Fruit fly (Drosophila melanogaster) whole organism, embryonic: ENCODE results near the gene CG12299.

Experiments
- CG12104 ChIP-seq: fragments of 200-800 bp; sonication (Bioruptor generic); optimal IDR thresholded peaks from 3 replicates; lab custom pipeline; 2016; ENCODE audit warnings: missing biosample characterization, missing genetic modification characterization
- CG1233 ChIP-seq: fragments of 200-800 bp; sonication (Bioruptor generic); optimal IDR thresholded peaks from 4 replicates; lab custom pipeline; 2018; ENCODE audit warnings: missing biosample characterization, mild to moderate bottlenecking, missing genetic modification characterization
- CG15011 ChIP-seq: fragments of 200-800 bp; sonication (Bioruptor generic); optimal IDR thresholded peaks from 3 replicates; lab custom pipeline; 2018; ENCODE audit warnings: missing biosample characterization, mild to moderate bottlenecking, missing genetic modification characterization
- CG15269 ChIP-seq: fragments of 200-800 bp; sonication (Bioruptor generic); optimal IDR thresholded peaks from 2 replicates; lab custom pipeline; 2018; ENCODE audit warnings: missing biosample characterization, mild to moderate bottlenecking, missing genetic modification characterization, moderate library complexity
- CG17802 ChIP-seq: fragments of 200-800 bp; sonication (Bioruptor generic); optimal IDR thresholded peaks from 2 replicates; lab custom pipeline; 2018; ENCODE audit warnings: missing biosample characterization, mild to moderate bottlenecking, missing genetic modification characterization, moderate library complexity
- CG17829 ChIP-seq: fragments of 200-800 bp; optimal IDR thresholded peaks from 2 replicates; lab custom pipeline; 2019; ENCODE audit warnings: missing biosample characterization, mild to moderate bottlenecking, missing genetic modification characterization, moderate library complexity
- CG1832 ChIP-seq: fragments of 200-800 bp; sonication (Bioruptor generic); optimal IDR thresholded peaks from 2 replicates; lab custom pipeline; 2017; ENCODE audit warnings: missing biosample characterization, mild to moderate bottlenecking, missing genetic modification characterization, inconsistent platforms
- CG2712 ChIP-seq: fragments of 200-800 bp; optimal IDR thresholded peaks from 3 replicates; lab custom pipeline; 2019; ENCODE audit warnings: missing biosample characterization, mild to moderate bottlenecking, missing genetic modification characterization, moderate library complexity
- CG34376 ChIP-seq: fragments of 200-800 bp; sonication (Bioruptor generic); optimal IDR thresholded peaks from 2 replicates; lab custom pipeline; 2018; ENCODE audit warnings: missing biosample characterization, mild to moderate bottlenecking, missing genetic modification characterization
- CG3847 ChIP-seq: fragments of 200-800 bp; sonication (Bioruptor generic); IDR thresholded peaks from 2 replicates; pipeline ENCODE4 v1.3.6; 2022; ENCODE audit warnings: missing biosample characterization, missing genetic modification characterization
- CG4617 ChIP-seq: fragments of 200-800 bp; sonication (Bioruptor generic); optimal IDR thresholded peaks from 3 replicates; lab custom pipeline; 2016; ENCODE audit warnings: missing biosample characterization, missing genetic modification characterization, borderline replicate concordance
- CG4730 ChIP-seq: fragments of 200-800 bp; sonication (Bioruptor generic); IDR thresholded peaks from 2 replicates; pipeline ENCODE4 v1.3.6; 2022; ENCODE audit warnings: missing biosample characterization, missing genetic modification characterization
- CG6654 ChIP-seq: fragments of 200-800 bp; sonication (Bioruptor generic); optimal IDR thresholded peaks from 2 replicates; lab custom pipeline; 2017; ENCODE audit warnings: missing biosample characterization, mild to moderate bottlenecking, missing genetic modification characterization
- CG7963 ChIP-seq: fragments of 200-800 bp; sonication (Bioruptor generic); IDR thresholded peaks from 3 replicates; pipeline ENCODE4 v1.3.6; 2022; ENCODE audit warnings: missing biosample characterization, missing genetic modification characterization; ENCODE audit not compliant: partially characterized antibody
- CG8478 ChIP-seq: fragments of >200 bp; optimal IDR thresholded peaks from 2 replicates; lab custom pipeline; 2018
- CG9876 ChIP-seq: fragments of 200-800 bp; sonication (Bioruptor generic); optimal IDR thresholded peaks from 2 replicates; lab custom pipeline; 2016; ENCODE audit warnings: missing biosample characterization, missing genetic modification characterization
- D19A ChIP-seq: fragments of 200-800 bp; optimal IDR thresholded peaks from 3 replicates; lab custom pipeline; 2019; ENCODE audit warnings: missing biosample characterization, mild to moderate bottlenecking, missing genetic modification characterization, moderate library complexity
- Dbx ChIP-seq: fragments of 200-800 bp; sonication (Bioruptor generic); IDR thresholded peaks from 3 replicates; pipeline ENCODE4 v1.3.6; 2022; ENCODE audit warnings: missing biosample characterization, missing genetic modification characterization
- Dek ChIP-seq: fragments of 200-800 bp; sonication (Bioruptor generic); optimal IDR thresholded peaks from 3 replicates; lab custom pipeline; 2019; ENCODE audit warnings: missing biosample characterization, mild to moderate bottlenecking, missing genetic modification characterization, moderate library complexity
- Fer3 ChIP-seq: fragments of 200-800 bp; sonication (Bioruptor generic); optimal IDR thresholded peaks from 2 replicates; lab custom pipeline; 2018; ENCODE audit warnings: missing biosample characterization, mild to moderate bottlenecking, missing genetic modification characterization, moderate library complexity
- H15 ChIP-seq: fragments of 200-800 bp; sonication (Bioruptor generic); IDR thresholded peaks from 3 replicates; pipeline ENCODE4 v1.3.6; 2022; ENCODE audit warnings: missing biosample characterization, missing genetic modification characterization
- Max ChIP-seq: fragments of 200-800 bp; sonication (Bioruptor generic); optimal IDR thresholded peaks from 2 replicates; lab custom pipeline; 2016; ENCODE audit warnings: missing biosample characterization, mild to moderate bottlenecking, missing genetic modification characterization
- NFAT ChIP-seq: fragments of 200-800 bp; sonication (Bioruptor generic); IDR thresholded peaks from 2 replicates; pipeline ENCODE4 v1.3.6; 2022; ENCODE audit warnings: missing biosample characterization, missing genetic modification characterization
- NK7.1 ChIP-seq: fragments of 200-800 bp; sonication (Bioruptor generic); optimal IDR thresholded peaks from 3 replicates; lab custom pipeline; 2016; ENCODE audit warnings: missing biosample characterization, missing genetic modification characterization
- ab ChIP-seq: fragments of 200-800 bp; sonication (Bioruptor generic); optimal IDR thresholded peaks from 2 replicates; lab custom pipeline; 2016; ENCODE audit warnings: missing biosample characterization, missing genetic modification characterization
- abd-A ChIP-seq: fragments of 200-800 bp; sonication (Bioruptor generic); optimal IDR thresholded peaks from 3 replicates; lab custom pipeline; 2019; ENCODE audit warnings: missing biosample characterization, mild to moderate bottlenecking, missing genetic modification characterization, moderate library complexity
- bab2 ChIP-seq: fragments of 200-800 bp; sonication (Bioruptor generic); optimal IDR thresholded peaks from 2 replicates; lab custom pipeline; 2016; ENCODE audit warnings: missing biosample characterization, missing genetic modification characterization
- bcd ChIP-seq: fragments of 200-800 bp; sonication (Bioruptor generic); optimal IDR thresholded peaks from 2 replicates; lab custom pipeline; 2017; ENCODE audit warnings: missing biosample characterization, mild to moderate bottlenecking, missing genetic modification characterization
- cad ChIP-seq: fragments of >200 bp; optimal IDR thresholded peaks from 2 replicates; lab custom pipeline; 2017; ENCODE audit warnings: missing biosample characterization, missing genetic modification characterization
- chm ChIP-seq: fragments of 200-800 bp; sonication (Bioruptor generic); IDR thresholded peaks from 2 replicates; pipeline ENCODE4 v1.3.6; 2022; ENCODE audit warnings: missing biosample characterization, missing genetic modification characterization
- croc ChIP-seq: fragments of 200-800 bp; sonication (Bioruptor generic); conservative IDR thresholded peaks from 3 replicates; pipeline ENCODE4 v1.3.6; 2022; ENCODE audit warnings: missing biosample characterization, missing genetic modification characterization
- dmrt99B ChIP-seq: fragments of 200-800 bp; sonication (Bioruptor generic); optimal IDR thresholded peaks from 2 replicates; lab custom pipeline; 2018; ENCODE audit warnings: missing biosample characterization, mild to moderate bottlenecking, missing genetic modification characterization, moderate library complexity
- esg ChIP-seq: fragments of 200-800 bp; sonication (Bioruptor generic); conservative IDR thresholded peaks from 2 replicates; pipeline ENCODE4 v1.3.6; 2022; ENCODE audit warnings: missing biosample characterization, missing genetic modification characterization
- eve ChIP-seq, 2 experiments: fragments of >200 bp; optimal IDR thresholded peaks; 2 replicates each; lab custom pipeline; 2017; ENCODE audit warnings: missing biosample characterization in 2 of 2, missing genetic modification characterization in 2 of 2
- gt ChIP-seq: fragments of 200-800 bp; sonication (Bioruptor generic); IDR thresholded peaks from 2 replicates; pipeline ENCODE4 v1.3.6; 2022; ENCODE audit warnings: missing biosample characterization, missing genetic modification characterization
- h ChIP-seq: fragments of >200 bp; optimal IDR thresholded peaks from 2 replicates; lab custom pipeline; 2017
- jigr1 ChIP-seq: fragments of 200-800 bp; sonication (Bioruptor generic); IDR thresholded peaks from 3 replicates; pipeline ENCODE4 v1.3.6; 2022; ENCODE audit warnings: missing biosample characterization, missing genetic modification characterization
- lilli ChIP-seq: fragments of 200-800 bp; sonication (Bioruptor generic); optimal IDR thresholded peaks from 3 replicates; lab custom pipeline; 2016; ENCODE audit warnings: missing biosample characterization, missing genetic modification characterization
- mirr ChIP-seq: fragments of 200-800 bp; sonication (Bioruptor generic); optimal IDR thresholded peaks from 3 replicates; lab custom pipeline; 2018; ENCODE audit warnings: missing biosample characterization, mild to moderate bottlenecking, missing genetic modification characterization
- nau ChIP-seq: fragments of 200-800 bp; sonication (Bioruptor generic); optimal IDR thresholded peaks from 3 replicates; lab custom pipeline; 2017; ENCODE audit warnings: missing biosample characterization, mild to moderate bottlenecking, missing genetic modification characterization, missing genetic modification reagents
- oc ChIP-seq: fragments of 200-800 bp; sonication (Bioruptor generic); optimal IDR thresholded peaks from 2 replicates; lab custom pipeline; 2018; ENCODE audit warnings: missing biosample characterization, mild to moderate bottlenecking, missing genetic modification characterization, moderate library complexity
- p53 ChIP-seq: fragments of 200-800 bp; sonication (Bioruptor generic); optimal IDR thresholded peaks from 2 replicates; lab custom pipeline; 2016; ENCODE audit warnings: missing biosample characterization, missing genetic modification characterization
- pan ChIP-seq, 4 experiments: fragments of >200 bp in 3 of 4; fragments of 200-800 bp in 1 of 4; sonication (Bioruptor generic) in 1 of 4; optimal IDR thresholded peaks in 3 of 4; IDR thresholded peaks in 1 of 4; 2 replicates each; pipeline versions ENCODE4 v1.3.6 to Lab custom; 2017 to 2022; ENCODE audit warnings: missing biosample characterization in 2 of 4, missing genetic modification characterization in 2 of 4, mixed read lengths in 1 of 4
- pnt ChIP-seq: fragments of 200-800 bp; sonication (Bioruptor generic); optimal IDR thresholded peaks from 3 replicates; lab custom pipeline; 2016; ENCODE audit warnings: missing biosample characterization, missing genetic modification characterization
- prd ChIP-seq, 3 experiments: fragments of >200 bp in 2 of 3; fragments of 200-800 bp in 1 of 3; sonication (Bioruptor generic) in 1 of 3; optimal IDR thresholded peaks in 2 of 3; IDR thresholded peaks in 1 of 3; 2 replicates in 2 of 3; 3 replicates in 1 of 3; pipeline versions ENCODE4 v1.3.6 to Lab custom; 2017 to 2022; ENCODE audit warnings: missing biosample characterization in 1 of 3, missing genetic modification characterization in 1 of 3
- pros ChIP-seq: fragments of 200-800 bp; sonication (Bioruptor generic); optimal IDR thresholded peaks from 3 replicates; lab custom pipeline; 2019; ENCODE audit warnings: missing biosample characterization, mild to moderate bottlenecking, missing genetic modification characterization, moderate library complexity
- stc ChIP-seq: fragments of 200-800 bp; sonication (Bioruptor generic); IDR thresholded peaks from 2 replicates; pipeline ENCODE4 v1.3.6; 2022; ENCODE audit warnings: missing biosample characterization, missing genetic modification characterization
- tna ChIP-seq: fragments of 200-800 bp; sonication (Bioruptor generic); IDR thresholded peaks from 2 replicates; pipeline ENCODE4 v1.3.6; 2022; ENCODE audit warnings: missing biosample characterization, missing genetic modification characterization; ENCODE audit not compliant: partially characterized antibody
- zf30C ChIP-seq: fragments of 200-800 bp; sonication (Bioruptor generic); optimal IDR thresholded peaks from 3 replicates; lab custom pipeline; 2018; ENCODE audit warnings: missing biosample characterization, mild to moderate bottlenecking, missing genetic modification characterization

Gene CG12299

dm6 chr2L:10751879-10752620 lies 14.9 kb downstream of the CG12299 start (continued):
- TF ChIP-seq Fer3 (tag; lab: Kevin White, UChicago): peak; percentile 80
- peak; percentile 84 for TF ChIP-seq pnt
- TF ChIP-seq NFAT: no peak
- peak; percentile 62 for TF ChIP-seq abd-A (tag; lab: Kevin White, UChicago)
- peak; percentile 88 for TF ChIP-seq bcd (GFP tag; lab: Kevin White, UChicago)
- TF ChIP-seq h (lab: Kevin White, UChicago): no peak
- TF ChIP-seq CG1832 (GFP tag; lab: Kevin White, UChicago): no peak
- peak; percentile 98 for TF ChIP-seq bab2 (GFP tag; lab: Kevin White, UChicago)
- TF ChIP-seq esg (GFP tag; lab: Robert Waterston, UW): no peak
- peak; percentile 92; the same call in 1 of the 2 replicates for TF ChIP-seq chm (GFP tag; lab: Robert Waterston, UW)
- TF ChIP-seq NK7.1 (GFP tag; lab: Kevin White, UChicago): peak; percentile 88
- TF ChIP-seq oc (tag; lab: Kevin White, UChicago): peak; percentile 85
- peak; percentile 75 for TF ChIP-seq D19A
- no peak for TF ChIP-seq tna (GFP tag; lab: Robert Waterston, UW)
- peak; percentile 75 for TF ChIP-seq CG15269
- peak; percentile 70 for TF ChIP-seq CG17829 (tag; lab: Kevin White, UChicago)
- peak in 1 of 2 experiments; percentile 89 for TF ChIP-seq eve (GFP tag; optimal IDR thresholded peaks at IDR 0.05; lab: Kevin White, UChicago)
- TF ChIP-seq CG9876 (GFP tag; lab: Kevin White, UChicago): peak; percentile 87
- TF ChIP-seq CG15011 (GFP tag; lab: Kevin White, UChicago): peak; percentile 88
- TF ChIP-seq CG7963: no peak
- no peak for TF ChIP-seq prd (optimal IDR thresholded peaks at IDR 0.05; lab: Kevin White, UChicago)
- peak; percentile 66 for TF ChIP-seq prd (GFP tag; IDR thresholded peaks at IDR 0.05; lab: Robert Waterston, UW)
- peak; percentile 81 for TF ChIP-seq Max (GFP tag; lab: Kevin White, UChicago)
- TF ChIP-seq Dek (tag; lab: Kevin White, UChicago): peak; percentile 48
- peak; percentile 71 for TF ChIP-seq croc (GFP tag; lab: Robert Waterston, UW)
- TF ChIP-seq nau (GFP tag; lab: Kevin White, UChicago): peak; percentile 90
- TF ChIP-seq pan (optimal IDR thresholded peaks at IDR 0.05; lab: Kevin White, UChicago): no peak
- TF ChIP-seq pan (GFP tag; optimal IDR thresholded peaks at IDR 0.05 in 1 of 2, IDR thresholded peaks at IDR 0.05 in 1 of 2): peak in 1 of 2 experiments; percentile 85
- no peak for TF ChIP-seq lilli
- TF ChIP-seq p53 (GFP tag; lab: Kevin White, UChicago): peak; percentile 82
- peak; percentile 42 for TF ChIP-seq CG3847
- TF ChIP-seq CG4730 (GFP tag; lab: Robert Waterston, UW): peak; percentile 61; the same call in 1 of the 2 replicates
- no peak for TF ChIP-seq cad (GFP tag; lab: Kevin White, UChicago)
- TF ChIP-seq CG1233 (GFP tag; lab: Kevin White, UChicago): peak; percentile 94
- peak; percentile 81 for TF ChIP-seq H15 (GFP tag; lab: Robert Waterston, UW)
- TF ChIP-seq mirr (GFP tag; lab: Kevin White, UChicago): peak; percentile 80
- TF ChIP-seq stc (GFP tag; lab: Robert Waterston, UW): peak; percentile 78; the same call in 1 of the 2 replicates
- TF ChIP-seq CG34376 (GFP tag; lab: Kevin White, UChicago): peak; percentile 3
- peak; percentile 77 for TF ChIP-seq CG17802 (tag; lab: Kevin White, UChicago)
- TF ChIP-seq CG12104: peak; percentile 92
- peak; percentile 51 for TF ChIP-seq dmrt99B
- TF ChIP-seq CG6654 (GFP tag; lab: Kevin White, UChicago): peak; percentile 69
- TF ChIP-seq jigr1 (GFP tag; lab: Robert Waterston, UW): no peak
- peak; percentile 41; the same call in 1 of the 2 replicates for TF ChIP-seq gt (GFP tag; lab: Robert Waterston, UW)
- TF ChIP-seq zf30C (GFP tag; lab: Kevin White, UChicago): no peak
- TF ChIP-seq Dbx (GFP tag; lab: Robert Waterston, UW): no peak
- TF ChIP-seq ab (GFP tag; lab: Kevin White, UChicago): peak; percentile 18
- TF ChIP-seq pros: peak; percentile 39
- peak; percentile 53 for TF ChIP-seq CG4617 (GFP tag; lab: Kevin White, UChicago)
- no peak for TF ChIP-seq CG8478 (lab: Kevin White, UChicago)
- peak; percentile 83 for TF ChIP-seq CG2712 (tag; lab: Kevin White, UChicago)
